Worm (Caenorhabditis elegans) whole organism, L4 larva: ENCODE results near the gene far-6.
A peak's percentile ranks its signal among the peaks of the same experiment; 100 is the strongest.

ENCODE experiments used
- D1046.2 ChIP-seq: fragments of 200-800 bp; sonication (Bioruptor generic); IDR thresholded peaks from 2 replicates; pipeline ENCODE4 v1.3.6; 2022; ENCODE audit warnings: missing genetic modification characterization, missing compliant biosample characterization
- F10B5.3 ChIP-seq: sonication (generic microtip); optimal IDR thresholded peaks from 2 replicates; lab custom pipeline; 2016; ENCODE audit warnings: mild to moderate bottlenecking, missing genetic modification characterization, missing compliant biosample characterization
- F44E2.7 ChIP-seq: fragments of 200-800 bp; sonication (Bioruptor generic); IDR thresholded peaks from 2 replicates; pipeline ENCODE4 v2.1.2; 2022; ENCODE audit warnings: missing genetic modification characterization, missing compliant biosample characterization
- F49E8.2 ChIP-seq: sonication (generic microtip); optimal IDR thresholded peaks from 2 replicates; lab custom pipeline; 2016; ENCODE audit warnings: missing compliant biosample characterization, mild to moderate bottlenecking, missing genetic modification characterization, borderline replicate concordance
- T20F7.1 ChIP-seq: fragments of 200-800 bp; sonication (Bioruptor generic); optimal IDR thresholded peaks from 2 replicates; lab custom pipeline; 2018; ENCODE audit warnings: mild to moderate bottlenecking, missing genetic modification characterization, missing compliant biosample characterization
- Y105C5A.15 ChIP-seq: fragments of 200-800 bp; sonication (Bioruptor generic); IDR thresholded peaks from 2 replicates; pipeline ENCODE4 v1.3.6; 2022; ENCODE audit warnings: missing genetic modification characterization, missing compliant biosample characterization
- Y48G9A.11 ChIP-seq: fragments of 200-800 bp; sonication (Bioruptor generic); IDR thresholded peaks from 2 replicates; pipeline ENCODE4 v1.3.6; 2022; ENCODE audit warnings: missing genetic modification reagents, missing genetic modification characterization, missing compliant biosample characterization
- Y5F2A.4 ChIP-seq: fragments of 200-800 bp; sonication (Bioruptor generic); optimal IDR thresholded peaks from 2 replicates; lab custom pipeline; 2018; ENCODE audit warnings: mild to moderate bottlenecking, missing genetic modification characterization, missing compliant biosample characterization
- Y75B8A.6 ChIP-seq: fragments of 200-800 bp; sonication (Bioruptor generic); IDR thresholded peaks from 2 replicates; pipeline ENCODE4 v1.3.6; 2022; ENCODE audit warnings: missing genetic modification reagents, missing genetic modification characterization, missing compliant biosample characterization
- arid-1 ChIP-seq: fragments of 200-800 bp; sonication (Bioruptor generic); conservative IDR thresholded peaks from 2 replicates; pipeline ENCODE4 v1.3.6; 2022; ENCODE audit warnings: missing genetic modification reagents, missing genetic modification characterization, missing compliant biosample characterization
- ceh-20 ChIP-seq: fragments of 200-800 bp; sonication (Bioruptor generic); IDR thresholded peaks from 2 replicates; pipeline ENCODE4 v1.3.6; 2022; ENCODE audit warnings: missing genetic modification reagents, missing genetic modification characterization, missing compliant biosample characterization
- ceh-44 ChIP-seq: fragments of 200-800 bp; sonication (Bioruptor generic); IDR thresholded peaks from 2 replicates; pipeline ENCODE4 v1.3.6; 2022; ENCODE audit warnings: missing genetic modification reagents, missing genetic modification characterization, missing compliant biosample characterization
- ceh-62 ChIP-seq: sonication (generic microtip); optimal IDR thresholded peaks from 2 replicates; lab custom pipeline; 2017; ENCODE audit warnings: missing biosample characterization, missing genetic modification characterization
- ces-1 ChIP-seq: fragments of 150-350 bp; sonication (generic microtip); optimal IDR thresholded peaks from 4 replicates; lab custom pipeline; 2014; ENCODE audit warnings: missing biosample characterization, missing genetic modification reagents, missing genetic modification characterization
- daf-12 ChIP-seq: fragments of 150-350 bp; optimal IDR thresholded peaks from 2 replicates; lab custom pipeline; 2014; ENCODE audit warnings: missing biosample characterization, missing genetic modification reagents, missing genetic modification characterization
- daf-16 ChIP-seq, 3 experiments: sonication (generic microtip); optimal IDR thresholded peaks; 2 replicates each; lab custom pipeline; 2016 to 2017; ENCODE audit warnings: missing genetic modification characterization in 3 of 3, missing genetic modification reagents in 3 of 3, mild to moderate bottlenecking in 2 of 3, missing compliant biosample characterization in 2 of 3, missing biosample characterization in 1 of 3, moderate library complexity in 1 of 3
- dmd-9 ChIP-seq: fragments of 200-800 bp; sonication (Bioruptor generic); IDR thresholded peaks from 2 replicates; pipeline ENCODE4 v1.3.6; 2022; ENCODE audit warnings: missing genetic modification reagents, missing genetic modification characterization, missing compliant biosample characterization
- dpl-1 ChIP-seq: fragments of 150-350 bp; optimal IDR thresholded peaks from 2 replicates; lab custom pipeline; 2014; ENCODE audit warnings: missing biosample characterization, missing genetic modification reagents, missing genetic modification characterization
- dve-1 ChIP-seq: sonication (generic microtip); optimal IDR thresholded peaks from 2 replicates; lab custom pipeline; 2017; ENCODE audit warnings: antibody characterized with exemption, mild to moderate bottlenecking, missing genetic modification characterization, missing compliant biosample characterization; ENCODE audit not compliant: insufficient read depth
- fos-1 ChIP-seq: fragments of 150-350 bp; optimal IDR thresholded peaks from 2 replicates; lab custom pipeline; 2014; ENCODE audit warnings: missing biosample characterization, missing genetic modification characterization
- hlh-30 ChIP-seq: sonication (generic microtip); optimal IDR thresholded peaks from 2 replicates; lab custom pipeline; 2017; ENCODE audit warnings: antibody characterized with exemption, mild to moderate bottlenecking, missing genetic modification characterization, missing compliant biosample characterization; ENCODE audit not compliant: insufficient read depth
- hmg-1.1 ChIP-seq: fragments of 200-800 bp; sonication (Bioruptor generic); IDR thresholded peaks from 2 replicates; pipeline ENCODE4 v1.3.6; 2022; ENCODE audit warnings: missing genetic modification reagents, missing genetic modification characterization, missing compliant biosample characterization
- lim-7 ChIP-seq: fragments of 200-800 bp; sonication (Bioruptor generic); IDR thresholded peaks from 2 replicates; pipeline ENCODE4 v1.3.6; 2022; ENCODE audit warnings: missing genetic modification characterization, missing compliant biosample characterization
- lin-39 ChIP-seq: fragments of 150-350 bp; optimal IDR thresholded peaks from 2 replicates; lab custom pipeline; 2014; ENCODE audit warnings: missing biosample characterization, missing genetic modification reagents, missing genetic modification characterization
- madf-5 ChIP-seq, 2 experiments: fragments of 200-800 bp; sonication (Bioruptor generic); IDR thresholded peaks; 2 replicates each; pipeline ENCODE4 v1.3.6; 2022; ENCODE audit warnings: missing compliant biosample characterization in 2 of 2, missing genetic modification characterization in 2 of 2
- madf-9 ChIP-seq: fragments of 200-800 bp; sonication (Bioruptor generic); conservative IDR thresholded peaks from 2 replicates; pipeline ENCODE4 v1.3.6; 2022; ENCODE audit warnings: missing genetic modification reagents, missing genetic modification characterization, missing compliant biosample characterization
- mdl-1 ChIP-seq, 2 experiments: fragments of 150-350 bp in 1 of 2; sonication (generic microtip) in 1 of 2; optimal IDR thresholded peaks; 2 replicates each; lab custom pipeline; 2014 to 2017; ENCODE audit warnings: missing biosample characterization in 2 of 2, missing genetic modification characterization in 2 of 2
- mdt-29 ChIP-seq: fragments of 200-800 bp; sonication (Bioruptor generic); IDR thresholded peaks from 2 replicates; pipeline ENCODE4 v1.3.6; 2022; ENCODE audit warnings: missing genetic modification reagents, missing genetic modification characterization, missing compliant biosample characterization
- mep-1 ChIP-seq: fragments of 150-350 bp; sonication (generic microtip); optimal IDR thresholded peaks from 3 replicates; lab custom pipeline; 2014; ENCODE audit warnings: missing biosample characterization, missing genetic modification characterization
- nhr-102 ChIP-seq: sonication (generic microtip); optimal IDR thresholded peaks from 2 replicates; lab custom pipeline; 2016; ENCODE audit warnings: mild to moderate bottlenecking, missing genetic modification characterization, moderate library complexity, missing compliant biosample characterization
- nhr-42 ChIP-seq: fragments of 200-800 bp; sonication (Bioruptor generic); IDR thresholded peaks from 2 replicates; pipeline ENCODE4 v1.3.6; 2022; ENCODE audit warnings: missing genetic modification characterization, missing compliant biosample characterization
- rbr-2 ChIP-seq: sonication (generic microtip); optimal IDR thresholded peaks from 2 replicates; lab custom pipeline; 2016; ENCODE audit warnings: missing genotype, missing genetic modification characterization, missing compliant biosample characterization
- saeg-2 ChIP-seq: fragments of 200-800 bp; sonication (Bioruptor generic); IDR thresholded peaks from 2 replicates; pipeline ENCODE4 v1.3.6; 2022; ENCODE audit warnings: missing genetic modification reagents, missing genetic modification characterization, missing compliant biosample characterization
- skn-1 ChIP-seq: fragments of 150-350 bp; optimal IDR thresholded peaks from 2 replicates; lab custom pipeline; 2014; ENCODE audit warnings: missing biosample characterization, missing genetic modification characterization
- snpc-1.2 ChIP-seq: fragments of 200-800 bp; sonication (Bioruptor generic); IDR thresholded peaks from 2 replicates; pipeline ENCODE4 v1.3.6; 2022; ENCODE audit warnings: missing genetic modification reagents, missing genetic modification characterization, missing compliant biosample characterization
- snpc-4 ChIP-seq: fragments of 150-350 bp; optimal IDR thresholded peaks from 2 replicates; lab custom pipeline; 2014; ENCODE audit warnings: missing biosample characterization, missing genetic modification characterization
- unc-130 ChIP-seq: sonication (generic microtip); optimal IDR thresholded peaks from 2 replicates; lab custom pipeline; 2016; ENCODE audit warnings: missing genetic modification reagents, missing genetic modification characterization, missing compliant biosample characterization
- unc-39 ChIP-seq: sonication (generic microtip); optimal IDR thresholded peaks from 2 replicates; lab custom pipeline; 2017; ENCODE audit warnings: missing biosample characterization, missing genetic modification characterization
- unc-62 ChIP-seq, 3 experiments: fragments of 150-350 bp in 1 of 3; sonication (generic microtip); optimal IDR thresholded peaks in 2 of 3; peaks in 1 of 3; 1 replicate in 1 of 3; 2 replicates in 2 of 3; lab custom pipeline; 2014 to 2017; ENCODE audit warnings: missing biosample characterization in 3 of 3, missing genetic modification characterization in 3 of 3, missing genetic modification reagents in 3 of 3, missing genotype in 1 of 3
- zip-2 ChIP-seq: fragments of 150-350 bp; optimal IDR thresholded peaks from 2 replicates; lab custom pipeline; 2014; ENCODE audit warnings: missing biosample characterization, missing genetic modification characterization
- ztf-11 ChIP-seq: fragments of 150-350 bp; optimal IDR thresholded peaks from 2 replicates; lab custom pipeline; 2014; ENCODE audit warnings: missing biosample characterization, missing genetic modification characterization

The far-6 gene

DNA sequence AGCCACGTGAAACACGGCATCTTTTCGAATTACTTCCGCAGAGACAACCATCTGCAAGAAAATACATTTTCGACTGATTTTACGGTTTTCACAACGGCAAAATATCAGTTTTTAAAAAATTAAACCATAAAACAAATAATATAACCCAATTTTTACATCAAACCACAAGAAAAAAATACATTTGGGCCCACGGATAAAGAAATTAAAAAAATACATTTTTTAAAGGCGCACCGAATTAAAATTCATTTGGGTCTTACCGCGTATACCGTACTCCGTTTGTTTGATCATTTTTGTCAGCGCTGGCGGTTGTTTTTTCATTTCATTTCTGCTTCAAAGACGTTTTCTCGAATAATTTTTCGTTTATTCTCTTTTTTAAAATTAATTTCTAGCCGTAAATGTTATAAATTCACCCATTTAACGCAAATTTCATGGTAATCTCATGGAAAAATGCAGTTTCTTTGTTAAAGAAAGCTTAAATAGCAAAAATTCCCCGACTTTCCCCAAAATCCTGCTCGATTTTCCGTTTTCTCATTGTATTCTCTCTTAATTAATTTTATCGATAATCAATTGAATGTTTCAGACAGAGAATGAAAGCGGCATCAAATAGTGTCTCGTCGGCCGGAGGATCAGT, 25.1 kb downstream of the far-6 start, which contains the start of the genes rec-8 and mex-5:
TSS of gene rec-8 (minus strand) at position 51 of the 631 bp plus-strand sequence.
TSS of gene mex-5 (plus strand) at position 581 of the 631 bp plus-strand sequence.
- TF ChIP-seq Y48G9A.11 (GFP tag; lab: Robert Waterston, UW), result 0 out of 2 replicates have a peak, but pooled peaks have one; percentile 8
- TF ChIP-seq T20F7.1 (GFP tag; lab: Kevin White, UChicago), result no peak
- TF ChIP-seq daf-16 (GFP tag; optimal IDR thresholded peaks at IDR 0.05; lab: Kevin White, UChicago), result no peak
- no peak for TF ChIP-seq daf-16 (tag; optimal IDR thresholded peaks at IDR 0.05; lab: Kevin White, UChicago)
- no peak for TF ChIP-seq mdt-29 (GFP tag; lab: Robert Waterston, UW)
- TF ChIP-seq F49E8.2 (tag; lab: Kevin White, UChicago), result peak; percentile 22
- TF ChIP-seq nhr-42 (GFP tag; lab: Robert Waterston, UW), result no peak
- no peak for TF ChIP-seq snpc-4
- TF ChIP-seq skn-1, result no peak
- TF ChIP-seq dpl-1 (GFP tag; lab: Kevin White, UChicago), result no peak
- peak in 1 of 2 experiments; percentile 70 for TF ChIP-seq unc-62 (GFP tag; optimal IDR thresholded peaks at IDR 0.05 in 1 of 2; lab: Kevin White, UChicago)
- TF ChIP-seq unc-62 (tag; optimal IDR thresholded peaks at IDR 0.05; lab: Kevin White, UChicago), result no peak
- TF ChIP-seq snpc-1.2 (GFP tag; lab: Robert Waterston, UW), result peak; percentile 69
- no peak for TF ChIP-seq unc-39 (tag; lab: Kevin White, UChicago)
- no peak for TF ChIP-seq madf-9 (GFP tag; lab: Robert Waterston, UW)
- no peak for TF ChIP-seq madf-5 (GFP tag; IDR thresholded peaks at IDR 0.05; lab: Robert Waterston, UW)
- TF ChIP-seq mep-1 (tag; lab: Kevin White, UChicago), result no peak
- TF ChIP-seq unc-130 (GFP tag; lab: Kevin White, UChicago), result peak; percentile 91
- no peak for TF ChIP-seq lim-7 (GFP tag; lab: Robert Waterston, UW)
- TF ChIP-seq F44E2.7, result no peak
- TF ChIP-seq rbr-2 (tag; lab: Kevin White, UChicago), result no peak

DNA sequence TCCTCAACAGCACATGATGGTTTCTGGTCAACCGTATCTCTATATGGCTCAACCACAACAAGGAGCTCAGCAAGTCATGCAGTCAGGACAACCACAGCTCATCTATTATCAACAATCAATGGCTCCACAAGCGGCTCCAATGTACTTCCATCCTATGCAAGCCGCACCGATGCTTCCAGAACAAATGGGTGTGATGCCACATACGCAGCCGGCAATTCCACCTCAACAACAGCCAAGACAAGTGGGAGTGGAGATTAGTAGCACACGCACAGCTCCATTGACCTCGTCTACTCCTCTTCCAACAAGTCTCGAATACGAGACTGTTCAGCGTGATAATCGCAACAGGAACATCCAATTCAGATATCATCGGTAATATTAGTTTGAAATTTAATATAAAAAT, 25.9 kb downstream of the far-6 start:
- TF ChIP-seq F10B5.3 (tag; lab: Kevin White, UChicago) (no peak), dmd-9 (no peak), ceh-44 (no peak), Y75B8A.6 (GFP tag; lab: Robert Waterston, UW) (no peak), saeg-2 (no peak), daf-12 (tag; lab: Kevin White, UChicago) (no peak), Y5F2A.4 (GFP tag; lab: Kevin White, UChicago) (no peak), nhr-102 (tag; lab: Kevin White, UChicago) (no peak), mdl-1 (tag; optimal IDR thresholded peaks at IDR 0.05; lab: Kevin White, UChicago) (no peak), fos-1 (tag; lab: Kevin White, UChicago) (no peak), Y105C5A.15 (no peak), ceh-62 (no peak), hlh-30 (tag; lab: Kevin White, UChicago) (no peak), dpl-1 (GFP tag; lab: Kevin White, UChicago) (no peak), ceh-20 (GFP tag; lab: Robert Waterston, UW) (no peak), hmg-1.1 (no peak), lin-39 (no peak), T20F7.1 (GFP tag; lab: Kevin White, UChicago) (no peak)

DNA sequence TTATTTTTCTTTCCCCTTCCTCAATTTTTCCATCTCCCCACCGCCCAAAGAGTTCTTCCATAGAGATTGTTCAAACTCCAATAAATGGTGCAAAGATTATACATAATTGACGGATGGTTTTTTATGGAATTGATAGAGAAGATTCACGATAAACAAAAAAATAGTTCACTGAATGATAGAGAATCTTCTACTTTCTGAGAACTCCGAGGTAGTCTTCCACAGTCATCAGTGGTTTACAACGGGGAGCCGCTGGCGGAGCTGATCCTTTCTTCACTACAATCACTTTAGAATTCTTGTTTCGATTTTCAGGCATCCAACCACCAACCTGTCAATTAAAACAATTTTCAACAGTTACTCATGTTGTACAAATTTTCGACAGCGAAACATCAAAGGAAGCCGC, 27.8 kb downstream of the far-6 start:
- TF ChIP-seq fos-1 (tag; lab: Kevin White, UChicago) (no peak), Y75B8A.6 (GFP tag; lab: Robert Waterston, UW) (no peak), daf-12 (tag; lab: Kevin White, UChicago) (no peak), ces-1 (GFP tag; lab: Kevin White, UChicago) (no peak), arid-1 (GFP tag; lab: Robert Waterston, UW) (no peak), dve-1 (no peak), zip-2 (tag; lab: Kevin White, UChicago) (no peak), unc-39 (tag; lab: Kevin White, UChicago) (no peak), D1046.2 (no peak), ztf-11 (tag; lab: Kevin White, UChicago) (no peak), dmd-9 (no peak)
